Worm (Caenorhabditis elegans): ENCODE data around the gene bcs-1.

- no peak for TF ChIP-seq T22C8.4 (GFP tag; IDR thresholded peaks at IDR 0.05)
- no peak for TF ChIP-seq med-1 (GFP tag; optimal IDR thresholded peaks at IDR 0.05; ENCODE audit: insufficient read depth)
These were observed 12.2 kb downstream of the bcs-1 start for ce11 chrII:8583035-8583434.

All from whole organism, midembryonic.